Worm (Caenorhabditis elegans): ENCODE data around the gene F13B12.7.

DNA sequence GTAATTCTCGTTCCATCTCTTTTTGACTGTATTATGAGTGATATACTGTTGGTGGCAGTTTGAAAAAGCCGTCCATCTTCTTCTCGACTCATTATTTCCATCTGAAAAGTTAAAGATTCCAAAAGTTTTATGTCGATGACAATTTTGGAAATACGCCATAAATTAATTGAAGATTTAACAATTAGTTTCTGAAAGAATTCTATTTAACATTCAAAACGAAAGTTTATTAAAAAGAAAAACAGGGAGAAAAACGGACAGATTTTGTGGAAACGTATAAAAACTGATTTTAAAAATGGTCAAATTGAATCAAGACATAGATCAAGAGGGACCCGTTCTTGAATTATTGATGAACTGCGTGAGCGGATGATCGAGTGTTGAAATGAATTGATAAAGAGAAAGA is 29.8 kb upstream of the F13B12.7 start, which contains the start of gene R10H10.7:
- no peak for TF ChIP-seq skn-1 (tag; optimal IDR thresholded peaks at IDR 0.05)
- no peak for TF ChIP-seq nhr-11 (tag; optimal IDR thresholded peaks at IDR 0.05)
- no peak for TF ChIP-seq unc-30 (tag; optimal IDR thresholded peaks at IDR 0.05)
- no peak for TF ChIP-seq Y116A8C.19 (tag; optimal IDR thresholded peaks at IDR 0.05; ENCODE audit: borderline replicate concordance)
- TF ChIP-seq alr-1 (tag; optimal IDR thresholded peaks at IDR 0.05; ENCODE audit: borderline replicate concordance), result no peak
- no peak for TF ChIP-seq ama-1 (optimal IDR thresholded peaks at IDR 0.05)
- TF ChIP-seq fkh-10 (GFP tag; optimal IDR thresholded peaks at IDR 0.05), result no peak

Measured in whole organism, L1 larva.